Worm (Caenorhabditis elegans) whole organism, early embryonic: Measurements from ENCODE around the gene fbxa-138.

Experiments used
- B0310.2 ChIP-seq: sonication (generic microtip); optimal IDR thresholded peaks from 2 replicates; lab custom pipeline; 2016; ENCODE audit warnings: mild to moderate bottlenecking, missing genetic modification characterization, missing compliant biosample characterization
- aly-1 ChIP-seq: sonication (generic microtip); optimal IDR thresholded peaks from 2 replicates; lab custom pipeline; 2016; ENCODE audit warnings: missing genetic modification characterization, missing compliant biosample characterization
- ama-1 ChIP-seq: fragments of 150-350 bp; optimal IDR thresholded peaks from 2 replicates; lab custom pipeline; 2014
- ceh-13 ChIP-seq: fragments of 200-800 bp; sonication (Bioruptor generic); optimal IDR thresholded peaks from 2 replicates; lab custom pipeline; 2018; ENCODE audit warnings: mild to moderate bottlenecking, missing genetic modification characterization, missing compliant biosample characterization
- ets-7 ChIP-seq: sonication (generic microtip); optimal IDR thresholded peaks from 2 replicates; lab custom pipeline; 2016; ENCODE audit warnings: missing genotype, missing genetic modification characterization, missing compliant biosample characterization
- flt-1 ChIP-seq: fragments of 200-800 bp; sonication (Bioruptor generic); IDR thresholded peaks from 2 replicates; pipeline ENCODE4 v1.3.6; 2022; ENCODE audit warnings: missing genetic modification characterization, missing compliant biosample characterization
- hmbx-1 ChIP-seq: sonication (generic microtip); optimal IDR thresholded peaks from 2 replicates; lab custom pipeline; 2016; ENCODE audit warnings: mild to moderate bottlenecking, missing genetic modification characterization, missing compliant biosample characterization
- hmg-4 ChIP-seq: fragments of 200-800 bp; sonication (Bioruptor generic); optimal IDR thresholded peaks from 2 replicates; lab custom pipeline; 2018; ENCODE audit warnings: mild to moderate bottlenecking, missing genetic modification characterization, missing compliant biosample characterization
- hnd-1 ChIP-seq: sonication (generic microtip); optimal IDR thresholded peaks from 2 replicates; lab custom pipeline; 2016; ENCODE audit warnings: missing genetic modification characterization, missing compliant biosample characterization
- scrt-1 ChIP-seq: fragments of 200-800 bp; sonication (Bioruptor generic); IDR thresholded peaks from 2 replicates; pipeline ENCODE4 v1.3.6; 2022; ENCODE audit warnings: missing genetic modification characterization, missing compliant biosample characterization
- sea-1 ChIP-seq: fragments of 200-800 bp; sonication (Bioruptor generic); conservative IDR thresholded peaks from 2 replicates; pipeline ENCODE4 v1.3.6; 2022; ENCODE audit warnings: missing genetic modification characterization, missing compliant biosample characterization
- tra-4 ChIP-seq: sonication (generic microtip); optimal IDR thresholded peaks from 2 replicates; lab custom pipeline; 2017; ENCODE audit warnings: missing genetic modification characterization, missing compliant biosample characterization

- no peak for TF ChIP-seq flt-1 (GFP tag; lab: Robert Waterston, UW)
- TF ChIP-seq B0310.2 (tag; lab: Kevin White, UChicago): no peak
- TF ChIP-seq tra-4: no peak
- no peak for TF ChIP-seq hmbx-1 (tag; lab: Kevin White, UChicago)
- no peak for TF ChIP-seq ama-1 (lab: Kevin White, UChicago)
- no peak for TF ChIP-seq ets-7 (tag; lab: Kevin White, UChicago)
- TF ChIP-seq scrt-1: no peak
- TF ChIP-seq hmg-4 (GFP tag; lab: Kevin White, UChicago): no peak
- no peak for TF ChIP-seq aly-1 (tag; lab: Kevin White, UChicago)
- no peak for TF ChIP-seq ceh-13 (GFP tag; lab: Kevin White, UChicago)
- TF ChIP-seq sea-1 (GFP tag; lab: Robert Waterston, UW): no peak
- no peak for TF ChIP-seq hnd-1 (tag; lab: Kevin White, UChicago)
These were observed 5.9 kb upstream of the fbxa-138 start for ce11 chrIII:1389988-1390387.
